Fruit fly (Drosophila melanogaster) S2 (cell line): ENCODE results near the gene CG15024.

Experiments used
- CG8478 ChIP-seq: fragments of >200 bp; optimal IDR thresholded peaks from 2 replicates; lab custom pipeline; 2018
- CTCF ChIP-seq, 2 experiments: fragments of >200 bp; optimal IDR thresholded peaks; 2 replicates each; lab custom pipeline; 2018

DNA sequence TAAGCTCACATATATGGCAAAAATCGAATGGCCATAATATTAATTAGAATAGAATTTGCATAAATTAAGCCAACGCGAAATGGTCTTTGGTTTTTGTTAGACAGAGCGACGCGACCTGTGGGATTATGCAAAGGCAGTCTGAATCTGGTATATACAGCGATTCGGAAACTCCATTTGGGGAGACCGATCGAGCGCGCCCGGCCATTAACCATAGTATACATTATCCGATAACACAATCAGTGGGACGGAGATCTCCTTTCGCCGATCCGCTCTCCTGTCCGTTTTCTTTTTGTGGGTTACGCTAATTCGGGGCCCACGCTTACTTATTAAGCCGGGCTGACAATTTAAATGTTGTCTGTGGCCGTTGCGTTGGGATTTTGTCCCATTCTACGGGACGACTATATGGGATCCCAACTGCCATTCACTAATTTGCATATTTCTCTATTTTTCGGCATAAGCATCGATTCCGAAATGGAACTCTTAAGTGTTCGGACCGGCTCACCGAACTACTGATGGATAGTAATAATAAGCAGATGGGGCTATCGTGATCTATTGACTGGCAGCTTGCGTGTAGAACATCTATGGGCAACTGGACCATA, 14.1 kb upstream of the CG15024 start:
- TF ChIP-seq CG8478 (lab: Kevin White, UChicago): no peak
- TF ChIP-seq CTCF (optimal IDR thresholded peaks at IDR 0.05; lab: Kevin White, UChicago): no peak
